Fruit fly (Drosophila melanogaster) ovary, adult (tissue): Measurements from ENCODE around the gene CG9130.

Source experiments
- CG17801 ChIP-seq: fragments of 200-800 bp; optimal IDR thresholded peaks from 2 replicates; lab custom pipeline; 2019; ENCODE audit warnings: missing biosample characterization, mild to moderate bottlenecking, missing genetic modification characterization, moderate library complexity; ENCODE audit not compliant: partially characterized antibody

Gene CG9130

DNA sequence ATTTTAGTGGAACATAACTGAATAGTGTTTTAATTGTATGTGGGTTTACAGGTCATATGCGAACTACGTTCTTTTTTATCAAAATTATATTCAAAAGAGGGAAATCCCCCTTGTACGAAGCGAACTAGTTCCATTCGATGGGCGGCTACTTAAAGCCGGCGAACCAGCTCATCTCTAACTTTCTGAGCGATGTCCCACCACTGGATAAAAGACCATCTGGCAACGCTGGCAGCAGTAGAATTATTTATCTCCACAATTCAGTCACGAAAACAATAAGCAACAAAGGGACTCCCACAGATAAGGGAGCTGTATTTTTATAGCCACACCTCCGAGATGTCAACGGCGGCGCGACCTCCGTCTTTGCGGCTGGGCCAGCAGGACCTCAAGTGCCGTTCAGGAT is 43.9 kb downstream of the CG9130 start, which contains the start of gene Rabex-5:
Gene Rabex-5 (plus strand): TSS at position 221 of the 400 bp plus-strand sequence.
- TF ChIP-seq CG17801 (GFP tag; lab: Kevin White, UChicago): no peak

DNA sequence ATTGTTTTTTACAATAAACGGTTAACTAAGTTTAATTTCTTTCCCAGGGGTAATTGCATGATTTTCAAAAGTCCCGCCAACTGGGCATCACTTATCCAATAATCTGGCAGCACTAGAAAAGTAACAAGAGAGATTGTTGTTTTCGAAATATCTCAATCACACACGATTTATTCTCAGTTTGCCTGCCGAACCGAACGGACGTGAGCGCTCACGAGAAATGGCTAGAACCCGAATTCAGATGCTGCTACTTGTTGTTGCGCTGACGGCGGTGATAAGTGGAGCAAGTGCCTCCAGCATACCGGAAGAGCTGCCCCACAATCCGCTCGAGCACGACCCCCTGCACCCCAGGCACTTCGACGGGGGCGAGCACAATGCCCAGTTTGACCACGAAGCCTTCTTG is 46.7 kb downstream of the CG9130 start, which contains the start of gene scf:
Gene scf (plus strand): TSS at position 164 of the 400 bp plus-strand sequence.
- no peak for TF ChIP-seq CG17801 (GFP tag; lab: Kevin White, UChicago)

DNA sequence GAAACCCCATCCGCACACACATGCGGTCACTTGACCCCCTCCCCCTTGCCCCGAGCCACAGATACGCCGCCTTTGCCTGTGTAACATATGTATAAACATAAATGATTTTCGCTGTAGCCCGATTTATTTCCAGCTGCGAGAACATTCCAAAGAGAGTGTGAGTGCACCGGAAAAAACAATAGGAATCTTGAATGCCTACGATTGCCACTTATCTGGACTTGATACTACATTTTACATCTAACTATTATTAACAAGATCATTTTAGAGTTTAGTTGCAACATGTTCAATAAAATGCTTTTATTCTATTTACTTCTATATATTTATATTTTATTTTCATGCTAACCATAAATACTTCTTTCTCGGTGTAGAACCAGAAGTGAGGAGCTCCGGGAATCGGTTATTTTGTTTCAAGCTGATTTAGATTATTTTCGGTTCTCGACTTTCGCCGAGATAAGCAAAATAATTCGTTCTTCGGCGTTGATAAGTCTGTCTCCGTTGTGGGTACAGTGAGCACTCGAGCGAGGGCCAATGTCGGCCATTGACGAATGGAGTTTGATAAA is 48.3 kb downstream of the CG9130 start:
- TF ChIP-seq CG17801 (GFP tag; lab: Kevin White, UChicago): peak; percentile 90

DNA sequence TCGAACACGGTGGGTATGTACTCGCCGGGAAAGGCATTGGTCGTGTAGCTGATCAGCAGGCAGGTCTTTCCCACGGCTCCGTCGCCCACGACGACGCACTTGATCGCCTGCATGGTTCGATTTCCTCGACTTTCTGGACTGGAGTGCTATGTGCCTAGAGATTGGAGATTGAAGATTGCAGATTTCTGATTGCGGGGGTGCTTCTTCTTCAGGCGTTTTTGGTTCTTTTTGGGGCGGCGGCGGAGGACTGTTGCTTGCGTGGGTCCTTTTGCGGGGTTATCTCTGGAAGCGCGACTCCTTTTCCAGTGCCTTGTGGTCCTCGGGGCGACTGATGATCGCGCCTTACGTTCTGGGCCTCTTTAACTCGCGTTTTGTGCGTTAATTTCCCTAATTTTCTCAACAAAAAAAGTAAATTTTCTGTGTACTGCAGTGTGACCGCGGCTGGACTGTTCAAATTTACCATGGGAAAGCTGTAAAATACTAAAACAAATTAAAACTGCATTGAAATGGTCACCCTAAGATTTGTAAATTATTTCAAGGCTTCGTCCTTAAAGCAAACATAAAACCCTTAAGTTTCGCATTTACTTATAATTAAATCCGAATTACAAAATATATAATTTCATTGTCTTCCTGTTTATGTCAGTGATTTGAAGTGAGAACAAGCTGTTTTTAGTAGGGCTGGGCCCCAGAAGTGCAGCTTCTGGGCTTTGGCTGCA is 50.6 kb downstream of the CG9130 start, which contains the start of the genes Rac1 and Acat2:
Gene Rac1 (minus strand): TSS at position 450 of the 716 bp plus-strand sequence.
Gene Acat2 (plus strand): TSS at position 711 of the 716 bp plus-strand sequence.
- TF ChIP-seq CG17801 (GFP tag; lab: Kevin White, UChicago): no peak

DNA sequence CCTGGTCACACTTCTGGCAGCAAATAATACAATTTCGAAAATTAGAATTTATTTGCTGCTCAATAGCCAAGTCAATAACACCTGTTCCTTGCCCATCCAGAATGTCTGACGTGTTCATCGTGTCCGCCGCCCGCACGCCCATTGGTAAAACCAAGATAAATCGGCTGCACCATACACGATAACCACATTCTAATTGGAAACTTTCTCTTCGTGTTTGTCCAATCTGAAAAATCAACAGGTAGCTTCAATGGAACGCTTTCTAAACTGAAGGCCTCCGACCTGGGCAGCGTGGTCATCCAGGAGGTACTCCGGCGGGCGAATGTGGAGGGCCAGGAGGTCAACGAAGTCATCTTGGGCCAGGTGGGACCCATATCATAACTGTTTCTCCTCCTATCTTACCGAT is 51.1 kb downstream of the CG9130 start:
- TF ChIP-seq CG17801 (GFP tag; lab: Kevin White, UChicago): no peak

DNA sequence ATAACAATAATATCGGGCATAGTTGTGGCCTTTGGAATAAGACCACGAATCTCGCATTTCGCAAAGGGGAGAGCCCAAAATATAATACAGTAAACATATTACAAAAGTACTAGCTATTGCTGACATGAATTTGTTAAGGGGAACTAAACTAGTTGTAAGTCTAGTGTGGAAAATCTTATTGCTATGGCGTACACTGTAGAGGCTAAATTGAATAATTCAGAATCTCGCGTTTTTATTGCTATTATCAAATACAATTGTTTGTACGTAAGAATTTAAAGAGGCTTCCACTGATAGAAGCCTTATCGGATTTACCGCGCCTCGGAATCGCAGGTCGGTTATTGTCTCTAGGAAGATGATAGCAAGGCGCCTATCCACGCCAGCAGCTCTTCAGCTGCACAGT is 53.5 kb downstream of the CG9130 start:
- TF ChIP-seq CG17801 (GFP tag; lab: Kevin White, UChicago): no peak
